Fruit fly (Drosophila melanogaster): ENCODE data around the gene Alg1.

dm6 chr3R:17821744-17822143, 10.8 kb upstream of the Alg1 start:
- TF ChIP-seq CG1621 (tag; optimal IDR thresholded peaks at IDR 0.05): no peak
- no peak for TF ChIP-seq Sox102F (GFP tag; optimal IDR thresholded peaks at IDR 0.05)
- no peak for TF ChIP-seq lz (GFP tag; optimal IDR thresholded peaks at IDR 0.05)
- no peak for TF ChIP-seq CG11294 (GFP tag; IDR thresholded peaks at IDR 0.05)
- TF ChIP-seq Hr39 (GFP tag; optimal IDR thresholded peaks at IDR 0.05): no peak
- TF ChIP-seq CG31627 (GFP tag; optimal IDR thresholded peaks at IDR 0.05): no peak
- no peak for TF ChIP-seq salr (GFP tag; optimal IDR thresholded peaks at IDR 0.05)
- TF ChIP-seq Gug (GFP tag; IDR thresholded peaks at IDR 0.05): no peak
- TF ChIP-seq Met (GFP tag; optimal IDR thresholded peaks at IDR 0.05): no peak
